Worm (Caenorhabditis elegans) whole organism, dauer: ENCODE data around the gene R05D3.12.

Experiments used
- unc-62 ChIP-seq: sonication (generic microtip); optimal IDR thresholded peaks from 2 replicates; lab custom pipeline; 2017; ENCODE audit warnings: missing biosample characterization, missing genetic modification reagents, missing genetic modification characterization

Gene R05D3.12

ce11 chrIII:8411976-8412375, 31.2 kb downstream of the R05D3.12 start:
- TF ChIP-seq unc-62 (GFP tag; lab: Kevin White, UChicago) = no peak

ce11 chrIII:8413501-8413900, 32.8 kb downstream of the R05D3.12 start:
- no peak for TF ChIP-seq unc-62 (GFP tag; lab: Kevin White, UChicago)

- TF ChIP-seq unc-62 (GFP tag; lab: Kevin White, UChicago) = no peak
These were observed 36.1 kb downstream of the R05D3.12 start for ce11 chrIII:8416871-8417191.

- no peak for TF ChIP-seq unc-62 (GFP tag; lab: Kevin White, UChicago)
These were observed 36.6 kb downstream of the R05D3.12 start for ce11 chrIII:8417192-8417967.

- TF ChIP-seq unc-62 (GFP tag; lab: Kevin White, UChicago) = no peak
These were observed 37.2 kb downstream of the R05D3.12 start, which contains the start of gene sor-1 for ce11 chrIII:8417968-8418267. Gene sor-1, plus strand, starts transcription at chrIII:8418168.

- TF ChIP-seq unc-62 (GFP tag; lab: Kevin White, UChicago) = no peak
These were observed 44.3 kb downstream of the R05D3.12 start for ce11 chrIII:8425076-8425475.

- TF ChIP-seq unc-62 (GFP tag; lab: Kevin White, UChicago) = no peak
These were observed 45.5 kb downstream of the R05D3.12 start, which contains the start of gene cec-1 for ce11 chrIII:8426271-8426670. Gene cec-1, plus strand, starts transcription at chrIII:8426333.

- TF ChIP-seq unc-62 (GFP tag; lab: Kevin White, UChicago) = no peak
These were observed 48.3 kb downstream of the R05D3.12 start, which contains the start of gene ZK1236.1 for ce11 chrIII:8429035-8429434. Gene ZK1236.1, plus strand, starts transcription at chrIII:8429297.

ce11 chrIII:8429497-8429896, 48.8 kb downstream of the R05D3.12 start:
- no peak for TF ChIP-seq unc-62 (GFP tag; lab: Kevin White, UChicago)

ce11 chrIII:8432143-8432542, 51.4 kb downstream of the R05D3.12 start, which contains the start of gene ZK1236.5:
Gene ZK1236.5, minus strand, starts transcription at chrIII:8432214.
- no peak for TF ChIP-seq unc-62 (GFP tag; lab: Kevin White, UChicago)

- no peak for TF ChIP-seq unc-62 (GFP tag; lab: Kevin White, UChicago)
These were observed 54.3 kb downstream of the R05D3.12 start, which contains the start of gene ZK1236.9 for ce11 chrIII:8435074-8435473. Gene ZK1236.9, minus strand, starts transcription at chrIII:8435174.
